Worm (Caenorhabditis elegans): ENCODE results near the gene mthf-1.

Gene mthf-1

DNA sequence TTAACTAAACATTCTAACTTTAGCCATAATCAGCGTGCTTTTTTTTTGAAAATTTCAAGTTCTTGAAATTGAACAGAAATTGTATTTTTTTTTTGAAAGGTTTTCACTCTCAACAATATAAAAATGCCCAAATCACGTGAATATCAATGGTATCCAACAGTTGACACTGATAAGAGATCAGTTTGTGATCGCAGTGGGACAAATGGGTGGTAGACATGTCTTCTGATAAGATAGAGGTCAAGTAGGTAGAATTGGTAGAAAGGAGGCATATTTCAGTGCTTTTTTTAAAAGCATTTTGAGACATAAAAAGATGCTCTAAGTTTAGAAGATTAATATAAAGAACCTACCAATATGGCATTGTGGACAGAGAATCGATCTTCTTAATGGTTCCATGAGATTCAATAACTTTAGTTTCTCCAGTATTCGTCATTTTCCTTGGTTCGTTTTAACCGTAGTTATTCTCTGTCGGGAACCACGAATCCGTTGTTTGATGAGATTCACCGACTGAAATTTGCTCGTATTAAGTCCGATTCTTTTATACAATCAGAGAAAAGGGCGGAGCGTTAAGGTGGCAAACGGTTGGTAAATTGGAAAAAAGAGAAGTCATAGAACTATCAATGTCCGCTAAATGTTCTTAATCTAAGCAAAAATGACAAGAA lies at the start of gene mthf-1:
mthf-1 (minus strand) TSS at position 504 of the 659 bp plus-strand sequence.
- no peak for TF ChIP-seq flt-1 (GFP tag; IDR thresholded peaks at IDR 0.05)
- no peak for TF ChIP-seq ztf-29 (GFP tag; IDR thresholded peaks at IDR 0.05)
- no peak for TF ChIP-seq tab-1 (GFP tag; IDR thresholded peaks at IDR 0.05)
- TF ChIP-seq T22C8.4 (GFP tag; IDR thresholded peaks at IDR 0.05) = no peak
- TF ChIP-seq ref-1 (GFP tag; conservative IDR thresholded peaks at IDR 0.05) = no peak
- TF ChIP-seq ztf-23 (GFP tag; IDR thresholded peaks at IDR 0.05) = no peak
- no peak for TF ChIP-seq cog-1 (tag; optimal IDR thresholded peaks at IDR 0.05)
- no peak for TF ChIP-seq klf-2 (GFP tag; conservative IDR thresholded peaks at IDR 0.05)
- TF ChIP-seq med-1 (GFP tag; optimal IDR thresholded peaks at IDR 0.05; ENCODE audit: insufficient read depth) = no peak

ce11 chrII:7825107-7825506 lies 47.5 kb upstream of the mthf-1 start, which contains the start of gene srw-62:
TSS of gene srw-62 (plus strand) at chrII:7825407.
- TF ChIP-seq tab-1 (GFP tag; IDR thresholded peaks at IDR 0.05) (no peak), klf-2 (GFP tag; conservative IDR thresholded peaks at IDR 0.05) (no peak)

- TF ChIP-seq cog-1 (tag; optimal IDR thresholded peaks at IDR 0.05) = no peak
Observed at ce11 chrII:7822454-7822853, 44.8 kb upstream of the mthf-1 start, which contains the start of gene irld-47. TSS of gene irld-47 (minus strand) at chrII:7822554.

ce11 chrII:7819359-7819758 lies 41.7 kb upstream of the mthf-1 start:
- no peak for TF ChIP-seq tab-1 (GFP tag; IDR thresholded peaks at IDR 0.05)
- no peak for TF ChIP-seq T22C8.4 (GFP tag; IDR thresholded peaks at IDR 0.05)
- no peak for TF ChIP-seq flt-1 (GFP tag; IDR thresholded peaks at IDR 0.05)
- TF ChIP-seq ref-1 (GFP tag; conservative IDR thresholded peaks at IDR 0.05) = no peak
- TF ChIP-seq med-1 (GFP tag; optimal IDR thresholded peaks at IDR 0.05; ENCODE audit: insufficient read depth) = no peak
- no peak for TF ChIP-seq cog-1 (tag; optimal IDR thresholded peaks at IDR 0.05)
- TF ChIP-seq ztf-23 (GFP tag; IDR thresholded peaks at IDR 0.05) = no peak
- TF ChIP-seq ztf-29 (GFP tag; IDR thresholded peaks at IDR 0.05) = no peak
- TF ChIP-seq klf-2 (GFP tag; conservative IDR thresholded peaks at IDR 0.05) = no peak

- TF ChIP-seq tab-1 (GFP tag; IDR thresholded peaks at IDR 0.05) = no peak
- no peak for TF ChIP-seq ztf-29 (GFP tag; IDR thresholded peaks at IDR 0.05)
- no peak for TF ChIP-seq cog-1 (tag; optimal IDR thresholded peaks at IDR 0.05)
Observed at ce11 chrII:7817580-7817979, 40.0 kb upstream of the mthf-1 start.

DNA sequence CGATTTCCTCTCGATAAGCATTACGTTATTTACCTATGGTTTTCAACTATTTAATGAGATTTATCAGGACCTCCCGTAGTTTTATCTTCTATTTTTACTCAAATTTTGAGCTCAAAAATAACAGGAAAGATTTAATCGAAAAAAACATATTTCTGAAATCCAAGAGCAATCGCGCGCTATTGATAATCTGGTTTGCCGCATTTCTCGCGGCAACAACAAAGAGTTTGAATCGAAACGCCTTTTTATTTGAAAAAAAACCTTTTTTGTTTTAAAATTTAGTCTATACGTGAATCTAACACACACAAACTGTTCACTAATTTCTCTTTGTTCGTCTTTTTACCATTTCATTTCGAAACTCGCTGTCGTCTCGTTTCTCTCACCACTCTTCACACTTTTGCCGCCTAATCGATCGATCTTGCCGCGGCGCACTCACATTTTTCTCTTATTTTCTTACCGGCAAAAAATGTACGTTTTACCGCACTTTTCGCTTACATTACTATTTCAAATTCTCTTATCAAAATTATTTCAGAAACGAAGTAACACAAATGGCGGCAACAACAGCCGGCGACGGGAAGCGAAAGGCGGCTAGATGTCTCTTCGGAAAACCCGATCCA lies 38.6 kb upstream of the mthf-1 start, which contains the start of gene cki-2:
cki-2 (plus strand) TSS at position 337 of the 614 bp plus-strand sequence.
- TF ChIP-seq T22C8.4 (GFP tag; IDR thresholded peaks at IDR 0.05) (peak; percentile 37; the same call in 1 of the 2 replicates), ztf-23 (GFP tag; IDR thresholded peaks at IDR 0.05) (no peak)

DNA sequence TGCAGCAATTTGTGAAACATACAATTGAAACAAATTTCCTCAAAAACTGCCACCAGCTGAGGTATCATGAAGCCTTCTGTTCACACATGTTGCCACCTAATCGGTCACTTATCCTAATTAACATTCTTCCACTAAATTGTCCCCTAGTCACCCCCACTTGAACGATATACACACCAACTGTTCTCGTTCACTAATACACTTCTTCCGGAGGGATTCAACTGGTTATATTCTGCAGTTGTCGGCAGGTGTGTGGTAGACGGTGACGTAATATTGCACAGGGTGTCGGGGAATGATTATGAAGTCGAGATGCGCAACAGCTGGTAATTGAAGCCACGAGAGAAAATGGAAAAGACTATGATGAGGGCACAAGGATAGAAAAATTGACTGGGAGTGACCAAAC lies 37.8 kb upstream of the mthf-1 start:
- TF ChIP-seq ztf-29 (GFP tag; IDR thresholded peaks at IDR 0.05) = no peak
- TF ChIP-seq ref-1 (GFP tag; conservative IDR thresholded peaks at IDR 0.05) = no peak
- TF ChIP-seq cog-1 (tag; optimal IDR thresholded peaks at IDR 0.05) = no peak
- TF ChIP-seq tab-1 (GFP tag; IDR thresholded peaks at IDR 0.05) = no peak
- no peak for TF ChIP-seq T22C8.4 (GFP tag; IDR thresholded peaks at IDR 0.05)
- TF ChIP-seq med-1 (GFP tag; optimal IDR thresholded peaks at IDR 0.05; ENCODE audit: insufficient read depth) = no peak
- no peak for TF ChIP-seq klf-2 (GFP tag; conservative IDR thresholded peaks at IDR 0.05)
- no peak for TF ChIP-seq ztf-23 (GFP tag; IDR thresholded peaks at IDR 0.05)
- no peak for TF ChIP-seq flt-1 (GFP tag; IDR thresholded peaks at IDR 0.05)

ce11 chrII:7814915-7815314 lies 37.3 kb upstream of the mthf-1 start:
- no peak for TF ChIP-seq T22C8.4 (GFP tag; IDR thresholded peaks at IDR 0.05)
- TF ChIP-seq tab-1 (GFP tag; IDR thresholded peaks at IDR 0.05) = no peak
- TF ChIP-seq ztf-29 (GFP tag; IDR thresholded peaks at IDR 0.05) = no peak
- TF ChIP-seq cog-1 (tag; optimal IDR thresholded peaks at IDR 0.05) = no peak
- no peak for TF ChIP-seq ztf-23 (GFP tag; IDR thresholded peaks at IDR 0.05)
- no peak for TF ChIP-seq ref-1 (GFP tag; conservative IDR thresholded peaks at IDR 0.05)
- no peak for TF ChIP-seq flt-1 (GFP tag; IDR thresholded peaks at IDR 0.05)
- TF ChIP-seq med-1 (GFP tag; optimal IDR thresholded peaks at IDR 0.05; ENCODE audit: insufficient read depth) = no peak
- TF ChIP-seq klf-2 (GFP tag; conservative IDR thresholded peaks at IDR 0.05) = no peak

- TF ChIP-seq T22C8.4 (GFP tag; IDR thresholded peaks at IDR 0.05) = no peak
- no peak for TF ChIP-seq klf-2 (GFP tag; conservative IDR thresholded peaks at IDR 0.05)
- TF ChIP-seq med-1 (GFP tag; optimal IDR thresholded peaks at IDR 0.05; ENCODE audit: insufficient read depth) = no peak
- peak; percentile 57 for TF ChIP-seq cog-1 (tag; optimal IDR thresholded peaks at IDR 0.05)
- no peak for TF ChIP-seq ref-1 (GFP tag; conservative IDR thresholded peaks at IDR 0.05)
- no peak for TF ChIP-seq flt-1 (GFP tag; IDR thresholded peaks at IDR 0.05)
- TF ChIP-seq tab-1 (GFP tag; IDR thresholded peaks at IDR 0.05) = 0 out of 2 replicates have a peak, but pooled peaks have one; percentile 32
- no peak for TF ChIP-seq ztf-29 (GFP tag; IDR thresholded peaks at IDR 0.05)
- TF ChIP-seq ztf-23 (GFP tag; IDR thresholded peaks at IDR 0.05) = no peak
Observed at ce11 chrII:7814215-7814614, 36.6 kb upstream of the mthf-1 start.

DNA sequence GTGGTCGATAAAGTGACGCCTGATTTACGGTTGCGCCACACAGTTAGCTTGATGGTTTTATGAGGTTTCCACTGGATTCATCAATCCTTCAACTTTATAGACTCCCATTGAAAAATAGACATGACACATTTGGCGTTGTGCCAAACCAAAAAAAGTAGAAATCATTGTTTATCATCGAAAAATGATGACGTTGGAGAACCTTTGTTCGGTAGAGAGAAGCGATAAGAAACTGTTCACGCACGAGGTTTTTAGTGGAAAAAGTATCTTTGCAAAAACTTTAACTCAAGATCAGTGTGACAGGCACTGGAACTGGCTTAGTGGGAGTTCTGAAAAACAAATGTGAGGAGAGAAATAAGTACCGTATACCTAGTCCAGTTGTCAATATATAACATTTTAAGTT lies 36.0 kb upstream of the mthf-1 start:
- TF ChIP-seq ztf-23 (GFP tag; IDR thresholded peaks at IDR 0.05) (no peak), flt-1 (GFP tag; IDR thresholded peaks at IDR 0.05) (no peak), cog-1 (tag; optimal IDR thresholded peaks at IDR 0.05) (no peak), med-1 (GFP tag; optimal IDR thresholded peaks at IDR 0.05; ENCODE audit: insufficient read depth) (no peak)

Measured in whole organism, midembryonic.